Fruit fly (Drosophila melanogaster): Measurements from ENCODE around the gene dmrt11E.

Gene dmrt11E

dm6 chrX:13337454-13337853 is 30.5 kb upstream of the dmrt11E start, which contains the start of gene RpS15Aa:
TSS of gene RpS15Aa (minus strand) at chrX:13337705.
- TF ChIP-seq bab1 (GFP tag; optimal IDR thresholded peaks at IDR 0.05) (peak; percentile 87), Clk (GFP tag; optimal IDR thresholded peaks at IDR 0.05) (peak; percentile 16), Mnt (GFP tag; optimal IDR thresholded peaks at IDR 0.05) (peak; percentile 91), CG1620 (GFP tag; optimal IDR thresholded peaks at IDR 0.05) (peak; percentile 97), kay (GFP tag; ENCODE audit: borderline replicate concordance) (no peak), ovo (GFP tag; optimal IDR thresholded peaks at IDR 0.05) (peak; percentile 95), CG7045 (GFP tag; optimal IDR thresholded peaks at IDR 0.05) (no peak), tj (GFP tag; optimal IDR thresholded peaks at IDR 0.05) (peak; percentile 38), CG11617 (GFP tag; optimal IDR thresholded peaks at IDR 0.05) (peak; percentile 90), CG7101 (tag; optimal IDR thresholded peaks at IDR 0.05) (peak; percentile 89), CG5204 (GFP tag; optimal IDR thresholded peaks at IDR 0.05) (no peak), cic (GFP tag; optimal IDR thresholded peaks at IDR 0.05) (peak; percentile 38), Hr96 (GFP tag; optimal IDR thresholded peaks at IDR 0.05) (peak; percentile 94), cnc (optimal IDR thresholded peaks at IDR 0.05) (no peak), toe (GFP tag; optimal IDR thresholded peaks at IDR 0.05) (peak; percentile 45), CG33017 (tag; optimal IDR thresholded peaks at IDR 0.05) (peak; percentile 12), CG14711 (tag; optimal IDR thresholded peaks at IDR 0.05) (peak; percentile 64), pad (GFP tag; optimal IDR thresholded peaks at IDR 0.05) (peak; percentile 70), Crg-1 (GFP tag; optimal IDR thresholded peaks at IDR 0.05) (peak; percentile 92), CG12768 (GFP tag; optimal IDR thresholded peaks at IDR 0.05) (peak; percentile 44)

DNA sequence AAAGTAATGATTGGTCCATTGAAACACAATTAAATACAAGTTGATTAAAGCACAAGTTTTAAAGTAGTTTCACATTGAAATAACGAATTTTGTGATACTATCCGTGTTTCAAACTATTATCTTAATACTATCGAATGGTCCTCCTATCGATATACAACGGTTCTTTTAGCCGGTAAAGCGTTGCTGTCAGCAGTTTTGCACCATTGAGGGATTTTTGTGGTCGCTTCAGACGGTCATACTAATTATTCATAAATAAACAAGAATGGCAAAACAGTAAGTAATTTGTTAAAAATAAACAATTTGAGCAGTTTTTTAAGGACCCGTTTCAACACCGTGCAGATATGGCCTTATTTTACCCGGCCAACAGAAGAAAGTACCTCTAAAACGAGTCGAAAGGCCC is 29.9 kb upstream of the dmrt11E start, which contains the start of gene CG15747:
CG15747 (plus strand) TSS at position 206 of the 400 bp plus-strand sequence.
- TF ChIP-seq bab1 (GFP tag; optimal IDR thresholded peaks at IDR 0.05) (peak; percentile 5), tj (GFP tag; optimal IDR thresholded peaks at IDR 0.05) (peak; percentile 92), CG33017 (tag; optimal IDR thresholded peaks at IDR 0.05) (no peak)

DNA sequence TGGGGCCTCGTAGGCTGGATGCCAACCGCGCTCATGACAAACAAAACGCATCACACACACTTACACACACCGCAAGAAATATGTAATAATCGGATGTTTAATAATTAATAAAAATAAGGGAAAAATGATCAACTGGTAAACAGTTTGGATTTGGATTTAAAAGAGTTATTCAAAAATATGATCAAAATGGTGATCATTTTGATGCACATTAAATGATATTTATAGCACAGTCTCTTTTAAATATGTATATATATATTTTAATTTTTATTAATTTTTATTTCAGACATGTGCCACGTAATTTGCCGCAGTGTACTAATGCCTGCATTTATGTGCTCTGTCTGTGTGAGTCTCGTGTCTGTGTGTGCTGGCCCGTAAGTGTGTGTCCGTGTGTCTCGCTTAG is 22.7 kb upstream of the dmrt11E start:
- TF ChIP-seq ovo (GFP tag; optimal IDR thresholded peaks at IDR 0.05) (no peak), CG14711 (tag; optimal IDR thresholded peaks at IDR 0.05) (peak; percentile 20), Crg-1 (GFP tag; optimal IDR thresholded peaks at IDR 0.05) (no peak), Hr96 (GFP tag; optimal IDR thresholded peaks at IDR 0.05) (no peak), kay (GFP tag; ENCODE audit: borderline replicate concordance) (no peak), CG7045 (GFP tag; optimal IDR thresholded peaks at IDR 0.05) (peak; percentile 47), CG7101 (tag; optimal IDR thresholded peaks at IDR 0.05) (peak; percentile 25), cnc (optimal IDR thresholded peaks at IDR 0.05) (no peak), Clk (GFP tag; optimal IDR thresholded peaks at IDR 0.05) (no peak), pad (GFP tag; optimal IDR thresholded peaks at IDR 0.05) (peak; percentile 6), CG1620 (GFP tag; optimal IDR thresholded peaks at IDR 0.05) (no peak), CG33017 (tag; optimal IDR thresholded peaks at IDR 0.05) (peak; percentile 38), Mnt (GFP tag; optimal IDR thresholded peaks at IDR 0.05) (no peak), cic (GFP tag; optimal IDR thresholded peaks at IDR 0.05) (no peak), CG11617 (GFP tag; optimal IDR thresholded peaks at IDR 0.05) (peak; percentile 17), bab1 (GFP tag; optimal IDR thresholded peaks at IDR 0.05) (no peak), CG12768 (GFP tag; optimal IDR thresholded peaks at IDR 0.05) (peak; percentile 44), toe (GFP tag; optimal IDR thresholded peaks at IDR 0.05) (no peak), CG5204 (GFP tag; optimal IDR thresholded peaks at IDR 0.05) (no peak), tj (GFP tag; optimal IDR thresholded peaks at IDR 0.05) (peak; percentile 4)

DNA sequence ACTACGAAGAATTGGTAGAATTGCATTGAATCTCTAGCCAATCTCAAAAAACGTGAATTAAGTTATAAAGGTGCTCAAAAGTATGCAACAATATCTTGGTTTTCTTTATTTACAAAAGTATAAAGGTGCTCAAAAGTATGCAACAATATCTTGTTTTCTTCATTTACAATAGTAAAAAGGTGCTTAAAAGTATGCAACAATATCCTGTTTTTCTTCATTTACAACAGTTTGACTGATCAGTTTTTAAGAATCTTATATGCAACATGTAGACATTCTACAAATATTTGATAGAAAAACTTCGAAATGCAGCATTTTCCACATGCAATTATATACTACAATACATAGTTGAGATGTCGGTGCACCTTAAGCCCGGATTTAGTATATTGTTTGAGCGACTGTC is 21.0 kb upstream of the dmrt11E start:
- TF ChIP-seq Clk (GFP tag; optimal IDR thresholded peaks at IDR 0.05) = no peak
- TF ChIP-seq toe (GFP tag; optimal IDR thresholded peaks at IDR 0.05) = no peak
- no peak for TF ChIP-seq Hr96 (GFP tag; optimal IDR thresholded peaks at IDR 0.05)
- no peak for TF ChIP-seq cnc (optimal IDR thresholded peaks at IDR 0.05)
- TF ChIP-seq cic (GFP tag; optimal IDR thresholded peaks at IDR 0.05) = no peak
- no peak for TF ChIP-seq kay (GFP tag; ENCODE audit: borderline replicate concordance)
- no peak for TF ChIP-seq tj (GFP tag; optimal IDR thresholded peaks at IDR 0.05)
- no peak for TF ChIP-seq pad (GFP tag; optimal IDR thresholded peaks at IDR 0.05)
- no peak for TF ChIP-seq CG7101 (tag; optimal IDR thresholded peaks at IDR 0.05)
- TF ChIP-seq bab1 (GFP tag; optimal IDR thresholded peaks at IDR 0.05) = no peak
- no peak for TF ChIP-seq CG1620 (GFP tag; optimal IDR thresholded peaks at IDR 0.05)
- TF ChIP-seq ovo (GFP tag; optimal IDR thresholded peaks at IDR 0.05) = no peak
- TF ChIP-seq Crg-1 (GFP tag; optimal IDR thresholded peaks at IDR 0.05) = no peak
- TF ChIP-seq CG14711 (tag; optimal IDR thresholded peaks at IDR 0.05) = no peak
- TF ChIP-seq CG12768 (GFP tag; optimal IDR thresholded peaks at IDR 0.05) = no peak
- TF ChIP-seq CG5204 (GFP tag; optimal IDR thresholded peaks at IDR 0.05) = no peak
- TF ChIP-seq Mnt (GFP tag; optimal IDR thresholded peaks at IDR 0.05) = no peak
- no peak for TF ChIP-seq CG7045 (GFP tag; optimal IDR thresholded peaks at IDR 0.05)
- no peak for TF ChIP-seq CG11617 (GFP tag; optimal IDR thresholded peaks at IDR 0.05)
- TF ChIP-seq CG33017 (tag; optimal IDR thresholded peaks at IDR 0.05) = no peak

DNA sequence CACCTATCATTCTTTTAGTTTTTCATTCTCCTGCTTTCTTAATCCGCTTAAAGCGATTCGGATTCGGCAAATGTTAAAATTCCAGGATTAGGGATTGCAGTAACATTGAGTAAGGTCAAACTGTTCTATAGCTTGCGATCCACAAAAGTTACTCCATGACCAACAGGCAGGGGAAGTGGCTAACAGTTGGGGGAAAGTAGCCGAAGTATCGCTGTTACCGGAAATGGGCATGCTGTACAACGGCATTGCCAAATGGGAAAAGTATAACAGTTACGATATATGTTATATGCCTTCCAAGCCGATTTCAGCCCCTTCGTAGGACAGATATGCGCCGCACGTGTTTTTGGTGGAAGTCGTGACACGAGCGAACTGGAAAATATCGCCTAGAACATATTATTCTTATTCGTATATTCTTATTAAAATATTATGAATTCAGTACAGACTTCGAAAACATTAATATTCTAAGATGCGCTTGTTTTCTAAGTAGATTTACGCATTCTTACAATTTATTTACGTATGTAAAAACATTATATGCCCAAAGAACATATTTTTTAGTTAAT is 9.7 kb upstream of the dmrt11E start:
- TF ChIP-seq pad (GFP tag; optimal IDR thresholded peaks at IDR 0.05) = peak; percentile 96
- no peak for TF ChIP-seq CG12768 (GFP tag; optimal IDR thresholded peaks at IDR 0.05)
- no peak for TF ChIP-seq bab1 (GFP tag; optimal IDR thresholded peaks at IDR 0.05)

dm6 chrX:13358948-13359347 is 9.0 kb upstream of the dmrt11E start, which contains the start of gene Syt12:
TSS of gene Syt12 (plus strand) at chrX:13359248.
- TF ChIP-seq pad (GFP tag; optimal IDR thresholded peaks at IDR 0.05) (no peak), CG5204 (GFP tag; optimal IDR thresholded peaks at IDR 0.05) (no peak), toe (GFP tag; optimal IDR thresholded peaks at IDR 0.05) (no peak), CG11617 (GFP tag; optimal IDR thresholded peaks at IDR 0.05) (no peak), CG1620 (GFP tag; optimal IDR thresholded peaks at IDR 0.05) (no peak), tj (GFP tag; optimal IDR thresholded peaks at IDR 0.05) (no peak), CG14711 (tag; optimal IDR thresholded peaks at IDR 0.05) (no peak)
